Worm (Caenorhabditis elegans) whole organism, L4 larva: ENCODE results near the gene B0416.5.

Source experiments
- ama-1 ChIP-seq: fragments of 150-350 bp; optimal IDR thresholded peaks from 2 replicates; lab custom pipeline; 2014; ENCODE audit warnings: inconsistent platforms, mixed read lengths
- dpl-1 ChIP-seq: fragments of 150-350 bp; optimal IDR thresholded peaks from 2 replicates; lab custom pipeline; 2014; ENCODE audit warnings: missing biosample characterization, missing genetic modification reagents, missing genetic modification characterization
- lin-15B ChIP-seq: fragments of 150-350 bp; sonication (generic microtip); optimal IDR thresholded peaks from 3 replicates; lab custom pipeline; 2014; ENCODE audit warnings: missing biosample characterization, missing genetic modification characterization
- nhr-10 ChIP-seq: fragments of 150-350 bp; optimal IDR thresholded peaks from 2 replicates; lab custom pipeline; 2014; ENCODE audit warnings: missing biosample characterization, missing genetic modification characterization
- nhr-48 ChIP-seq: sonication (generic microtip); optimal IDR thresholded peaks from 2 replicates; lab custom pipeline; 2016; ENCODE audit warnings: mild to moderate bottlenecking, missing genetic modification characterization, missing compliant biosample characterization

DNA sequence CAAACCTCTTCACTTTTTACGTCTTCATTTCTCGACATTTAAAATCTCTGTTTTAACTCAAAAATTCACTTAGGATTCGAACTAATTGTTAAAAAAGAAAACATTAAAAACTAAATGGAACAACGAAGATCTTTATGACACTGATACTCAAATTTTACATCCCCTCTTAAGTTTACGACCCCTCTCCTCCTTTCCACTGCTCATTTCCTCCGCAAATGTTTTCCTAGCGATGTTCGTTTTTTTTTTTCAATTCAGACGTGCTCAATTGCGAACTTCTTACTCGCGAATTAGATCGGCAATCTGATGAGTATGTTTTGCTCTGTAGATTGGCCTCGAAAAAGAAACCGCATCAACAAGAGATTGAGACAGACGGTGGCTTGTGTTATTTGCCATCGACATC lies 32.1 kb upstream of the B0416.5 start:
- TF ChIP-seq dpl-1 (GFP tag; lab: Kevin White, UChicago) (no peak), nhr-48 (tag; lab: Kevin White, UChicago) (no peak), lin-15B (tag; lab: Kevin White, UChicago) (no peak), ama-1 (no peak), nhr-10 (tag; lab: Kevin White, UChicago) (no peak)
